Fruit fly (Drosophila melanogaster): ENCODE results near the gene CG13247.

DNA sequence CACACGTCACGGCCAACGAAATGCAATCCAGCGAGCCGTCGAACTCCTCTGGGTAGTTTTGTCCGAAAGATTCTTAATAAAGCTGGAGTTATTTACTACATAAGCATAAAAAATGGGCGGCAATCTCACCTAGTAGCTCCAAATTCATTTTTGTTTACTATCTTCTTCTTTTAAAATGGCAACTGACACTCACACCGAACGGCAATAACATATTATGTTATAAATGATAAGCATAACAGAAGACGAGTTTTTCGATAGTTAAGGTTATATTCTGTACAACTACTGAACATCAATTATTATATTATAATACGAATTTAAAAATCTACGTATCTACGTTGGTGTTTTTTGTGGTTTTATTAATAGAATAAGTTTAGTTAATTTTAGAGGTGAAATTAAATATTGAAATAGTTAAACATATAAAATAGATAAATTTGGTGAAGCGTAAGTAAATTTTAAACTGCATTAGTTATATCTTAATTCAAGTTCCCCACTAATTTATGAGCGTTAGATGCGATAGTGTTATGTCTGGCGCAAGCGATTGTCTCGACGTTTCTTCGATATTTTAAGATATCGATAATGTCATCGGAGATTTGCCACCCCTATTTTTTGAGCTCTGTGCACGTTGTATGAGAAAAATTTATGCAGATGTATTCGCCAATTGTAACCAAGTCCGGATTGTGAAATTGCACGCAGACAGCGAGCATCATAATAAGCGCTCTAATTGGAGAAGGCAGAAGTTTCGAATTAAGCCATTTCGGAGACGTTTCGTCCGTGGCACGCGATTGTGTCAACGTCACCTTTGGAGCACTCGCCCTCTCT is 22.1 kb upstream of the CG13247 start, which contains the start of the genes Rbbp5 and eRF1:
- TF ChIP-seq CG10348 (GFP tag; IDR thresholded peaks at IDR 0.05): no peak
- peak; percentile 63 for TF ChIP-seq rn (GFP tag; IDR thresholded peaks at IDR 0.05)
